Worm (Caenorhabditis elegans) whole organism, L1 larva: ENCODE data around the gene C47G2.3.

Source experiments
- C04F5.9 ChIP-seq: sonication (generic microtip); optimal IDR thresholded peaks from 2 replicates; lab custom pipeline; 2016; ENCODE audit warnings: missing genetic modification characterization, missing compliant biosample characterization
- C34B4.2 ChIP-seq: sonication (generic microtip); optimal IDR thresholded peaks from 2 replicates; lab custom pipeline; 2017; ENCODE audit warnings: mild to moderate bottlenecking, missing genetic modification characterization, missing compliant biosample characterization
- F16B12.6 ChIP-seq: fragments of 150-350 bp; optimal IDR thresholded peaks from 2 replicates; lab custom pipeline; 2014; ENCODE audit warnings: missing biosample characterization, missing genetic modification characterization
- alr-1 ChIP-seq: fragments of 200-800 bp; sonication (Bioruptor generic); optimal IDR thresholded peaks from 2 replicates; lab custom pipeline; 2018; ENCODE audit warnings: borderline replicate concordance, mild to moderate bottlenecking, missing genetic modification characterization, missing compliant biosample characterization
- aly-2 ChIP-seq: fragments of 150-350 bp; optimal IDR thresholded peaks from 2 replicates; lab custom pipeline; 2014; ENCODE audit warnings: missing biosample characterization, missing genetic modification characterization
- blmp-1 ChIP-seq: fragments of 150-350 bp; optimal IDR thresholded peaks from 2 replicates; lab custom pipeline; 2014; ENCODE audit warnings: missing biosample characterization, missing genetic modification characterization
- ceh-63 ChIP-seq: fragments of 200-800 bp; sonication (Bioruptor generic); optimal IDR thresholded peaks from 2 replicates; lab custom pipeline; 2018; ENCODE audit warnings: mild to moderate bottlenecking, missing genetic modification characterization, missing compliant biosample characterization
- ceh-82 ChIP-seq, 3 experiments: fragments of 150-350 bp in 1 of 3; sonication (generic microtip) in 2 of 3; optimal IDR thresholded peaks; 2 replicates each; lab custom pipeline; 2014 to 2017; ENCODE audit warnings: missing biosample characterization in 3 of 3, missing genetic modification characterization in 3 of 3
- ceh-90 ChIP-seq: sonication (generic microtip); optimal IDR thresholded peaks from 2 replicates; lab custom pipeline; 2016; ENCODE audit warnings: missing genetic modification characterization, missing compliant biosample characterization
- ces-1 ChIP-seq: fragments of 150-350 bp; optimal IDR thresholded peaks from 2 replicates; lab custom pipeline; 2014; ENCODE audit warnings: missing biosample characterization, missing genetic modification reagents, missing genetic modification characterization
- dpl-1 ChIP-seq, 3 experiments: fragments of 150-350 bp in 2 of 3; sonication (generic microtip) in 1 of 3; optimal IDR thresholded peaks; 2 replicates each; lab custom pipeline; 2014 to 2017; ENCODE audit warnings: missing biosample characterization in 3 of 3, missing genetic modification characterization in 3 of 3, missing genetic modification reagents in 3 of 3
- efl-1 ChIP-seq, 4 experiments: fragments of 150-350 bp; optimal IDR thresholded peaks in 3 of 4; peaks in 1 of 4; 1 replicate in 1 of 4; 2 replicates in 3 of 4; lab custom pipeline; 2014; ENCODE audit warnings: missing biosample characterization in 2 of 4, missing genetic modification characterization in 2 of 4, missing genetic modification reagents in 2 of 4
- elt-2 ChIP-seq: sonication (generic microtip); optimal IDR thresholded peaks from 2 replicates; lab custom pipeline; 2016; ENCODE audit warnings: missing genetic modification characterization, mild to moderate bottlenecking, inconsistent platforms, missing compliant biosample characterization, missing genetic modification reagents
- fkh-10 ChIP-seq: sonication (generic microtip); optimal IDR thresholded peaks from 2 replicates; lab custom pipeline; 2017; ENCODE audit warnings: missing biosample characterization, missing genetic modification reagents, missing genetic modification characterization
- fkh-4 ChIP-seq: sonication (generic microtip); optimal IDR thresholded peaks from 2 replicates; lab custom pipeline; 2016; ENCODE audit warnings: missing compliant biosample characterization, missing genetic modification characterization, borderline replicate concordance
- fkh-8 ChIP-seq: sonication (generic microtip); optimal IDR thresholded peaks from 2 replicates; lab custom pipeline; 2016; ENCODE audit warnings: mild to moderate bottlenecking, missing genetic modification characterization, missing compliant biosample characterization
- fos-1 ChIP-seq: fragments of 150-350 bp; optimal IDR thresholded peaks from 2 replicates; lab custom pipeline; 2014; ENCODE audit warnings: missing biosample characterization, missing genetic modification characterization
- isw-1 ChIP-seq: fragments of 200-800 bp; sonication (Bioruptor generic); IDR thresholded peaks from 2 replicates; pipeline ENCODE4 v1.3.6; 2022; ENCODE audit warnings: missing genetic modification characterization, missing compliant biosample characterization
- jun-1 ChIP-seq: fragments of 150-350 bp; optimal IDR thresholded peaks from 2 replicates; lab custom pipeline; 2014; ENCODE audit warnings: missing biosample characterization, missing genetic modification reagents, missing genetic modification characterization
- lin-14 ChIP-seq: fragments of 200-800 bp; sonication (Bioruptor generic); optimal IDR thresholded peaks from 2 replicates; lab custom pipeline; 2018; ENCODE audit warnings: mild to moderate bottlenecking, missing genetic modification characterization, moderate library complexity, missing compliant biosample characterization
- lin-15B ChIP-seq: fragments of 150-350 bp; sonication (generic microtip); optimal IDR thresholded peaks from 3 replicates; lab custom pipeline; 2014; ENCODE audit warnings: missing biosample characterization, missing genetic modification characterization
- lin-35 ChIP-seq, 2 experiments: fragments of 150-350 bp; optimal IDR thresholded peaks; 2 replicates each; lab custom pipeline; 2014; ENCODE audit warnings: missing biosample characterization in 2 of 2, missing genetic modification characterization in 2 of 2, missing genetic modification reagents in 2 of 2
- lin-39 ChIP-seq: fragments of 150-350 bp; optimal IDR thresholded peaks from 2 replicates; lab custom pipeline; 2014; ENCODE audit warnings: missing biosample characterization, missing genetic modification reagents, missing genetic modification characterization
- lir-3 ChIP-seq: sonication (generic microtip); optimal IDR thresholded peaks from 2 replicates; lab custom pipeline; 2016; ENCODE audit warnings: mild to moderate bottlenecking, missing genetic modification characterization, moderate library complexity, missing compliant biosample characterization; ENCODE audit not compliant: poor library complexity
- mab-9 ChIP-seq: fragments of 200-800 bp; sonication (Bioruptor generic); IDR thresholded peaks from 2 replicates; pipeline ENCODE4 v1.3.6; 2022; ENCODE audit warnings: missing genetic modification reagents, missing genetic modification characterization, missing compliant biosample characterization
- mep-1 ChIP-seq: fragments of 150-350 bp; optimal IDR thresholded peaks from 2 replicates; lab custom pipeline; 2014; ENCODE audit warnings: missing biosample characterization, missing genetic modification characterization
- nhr-19 ChIP-seq: fragments of 200-800 bp; sonication (Bioruptor generic); conservative IDR thresholded peaks from 2 replicates; pipeline ENCODE4 v1.3.6; 2022; ENCODE audit warnings: missing genetic modification characterization, missing compliant biosample characterization
- nhr-71 ChIP-seq: sonication (generic microtip); optimal IDR thresholded peaks from 2 replicates; lab custom pipeline; 2016; ENCODE audit warnings: mild to moderate bottlenecking, missing genetic modification characterization, moderate library complexity, missing compliant biosample characterization
- nhr-84 ChIP-seq: sonication (generic microtip); optimal IDR thresholded peaks from 2 replicates; lab custom pipeline; 2017; ENCODE audit warnings: missing biosample characterization, missing genetic modification characterization
- nhr-85 ChIP-seq: sonication (generic microtip); peaks from one replicate; lab custom pipeline; 2016; ENCODE audit warnings: missing genetic modification characterization, inconsistent platforms, missing compliant biosample characterization
- nhr-90 ChIP-seq: sonication (generic microtip); optimal IDR thresholded peaks from 2 replicates; lab custom pipeline; 2016; ENCODE audit warnings: mild to moderate bottlenecking, missing genetic modification characterization, missing compliant biosample characterization; ENCODE audit not compliant: poor library complexity
- pag-3 ChIP-seq: sonication (generic microtip); optimal IDR thresholded peaks from 2 replicates; lab custom pipeline; 2017; ENCODE audit warnings: missing genetic modification characterization, mild to moderate bottlenecking, missing compliant biosample characterization, antibody characterized with exemption, borderline replicate concordance; ENCODE audit not compliant: insufficient read depth
- rnt-1 ChIP-seq: sonication (generic microtip); optimal IDR thresholded peaks from 2 replicates; lab custom pipeline; 2016; ENCODE audit warnings: mild to moderate bottlenecking, missing genetic modification characterization, moderate library complexity, missing compliant biosample characterization
- skn-1 ChIP-seq: fragments of 150-350 bp; optimal IDR thresholded peaks from 2 replicates; lab custom pipeline; 2014; ENCODE audit warnings: missing biosample characterization, missing genetic modification characterization
- snpc-4 ChIP-seq: fragments of 150-350 bp; optimal IDR thresholded peaks from 2 replicates; lab custom pipeline; 2014; ENCODE audit warnings: missing biosample characterization, missing genetic modification characterization
- snu-23 ChIP-seq: sonication (generic microtip); optimal IDR thresholded peaks from 2 replicates; lab custom pipeline; 2016; ENCODE audit warnings: missing genetic modification characterization, missing compliant biosample characterization
- sup-37 ChIP-seq: fragments of 200-800 bp; sonication (Bioruptor generic); optimal IDR thresholded peaks from 2 replicates; lab custom pipeline; 2018; ENCODE audit warnings: mild to moderate bottlenecking, missing genetic modification characterization, missing compliant biosample characterization
- swsn-7 ChIP-seq: sonication (generic microtip); optimal IDR thresholded peaks from 2 replicates; lab custom pipeline; 2016; ENCODE audit warnings: missing genetic modification characterization, missing compliant biosample characterization
- tbx-2 ChIP-seq: sonication (generic microtip); optimal IDR thresholded peaks from 2 replicates; lab custom pipeline; 2016; ENCODE audit warnings: missing genetic modification characterization, missing compliant biosample characterization
- unc-30 ChIP-seq: sonication (generic microtip); optimal IDR thresholded peaks from 2 replicates; lab custom pipeline; 2017; ENCODE audit warnings: missing biosample characterization, missing genetic modification characterization
- vab-15 ChIP-seq: sonication (generic microtip); optimal IDR thresholded peaks from 2 replicates; lab custom pipeline; 2017; ENCODE audit warnings: missing genotype, mild to moderate bottlenecking, missing genetic modification characterization, missing compliant biosample characterization
- zip-4 ChIP-seq: fragments of 200-800 bp; sonication (Bioruptor generic); optimal IDR thresholded peaks from 2 replicates; lab custom pipeline; 2018; ENCODE audit warnings: mild to moderate bottlenecking, missing genetic modification characterization, moderate library complexity, missing compliant biosample characterization
- ztf-11 ChIP-seq, 2 experiments: sonication (generic microtip); optimal IDR thresholded peaks; 2 replicates each; lab custom pipeline; 2016 to 2017; ENCODE audit warnings: missing genetic modification characterization in 2 of 2, missing biosample characterization in 1 of 2, missing compliant biosample characterization in 1 of 2
- ztf-4 ChIP-seq: fragments of 150-350 bp; optimal IDR thresholded peaks from 2 replicates; lab custom pipeline; 2014; ENCODE audit warnings: missing biosample characterization, missing genetic modification characterization

Gene C47G2.3

ce11 chrII:11293433-11293832 is 3.5 kb upstream of the C47G2.3 start, which contains the start of gene C47G2.4 (continued):
- TF ChIP-seq skn-1 (tag; lab: Kevin White, UChicago) (peak; percentile 50), ceh-90 (tag; lab: Kevin White, UChicago) (no peak), fkh-8 (peak; percentile 49), ceh-82 (tag; optimal IDR thresholded peaks at IDR 0.05; lab: Kevin White, UChicago) (peak; percentile 69 to 83 (median 71)), nhr-85 (tag; lab: Kevin White, UChicago) (peak; percentile 76), ces-1 (no peak), swsn-7 (peak; percentile 64), pag-3 (tag; lab: Kevin White, UChicago) (no peak), lin-15B (tag; lab: Kevin White, UChicago) (peak; percentile 58), vab-15 (tag; lab: Kevin White, UChicago) (no peak), lin-35 (GFP tag; optimal IDR thresholded peaks at IDR 0.05; lab: Kevin White, UChicago) (peak; percentile 76 to 84), tbx-2 (peak; percentile 55), unc-30 (tag; lab: Kevin White, UChicago) (no peak), fos-1 (tag; lab: Kevin White, UChicago) (peak; percentile 12), ztf-11 (tag; optimal IDR thresholded peaks at IDR 0.05; lab: Kevin White, UChicago) (peak in 1 of 2 experiments; percentile 26), nhr-71 (tag; lab: Kevin White, UChicago) (peak; percentile 81), blmp-1 (peak; percentile 69), mab-9 (GFP tag; lab: Robert Waterston, UW) (no peak), fkh-4 (tag; lab: Kevin White, UChicago) (no peak), C34B4.2 (tag; lab: Kevin White, UChicago) (no peak), aly-2 (tag; lab: Kevin White, UChicago) (no peak), F16B12.6 (tag; lab: Kevin White, UChicago) (peak; percentile 65), mep-1 (tag; lab: Kevin White, UChicago) (peak; percentile 58), ceh-63 (GFP tag; lab: Kevin White, UChicago) (no peak), elt-2 (tag; lab: Kevin White, UChicago) (no peak), isw-1 (GFP tag; lab: Robert Waterston, UW) (peak; percentile 55), zip-4 (GFP tag; lab: Kevin White, UChicago) (no peak), nhr-84 (tag; lab: Kevin White, UChicago) (no peak), nhr-90 (peak; percentile 64), jun-1 (tag; lab: Kevin White, UChicago) (peak; percentile 4), ztf-4 (tag; lab: Kevin White, UChicago) (no peak), rnt-1 (tag; lab: Kevin White, UChicago) (peak; percentile 83), dpl-1 (GFP tag; optimal IDR thresholded peaks at IDR 0.05; lab: Kevin White, UChicago) (peak; percentile 64 to 77 (median 71)), lin-14 (peak; percentile 83), nhr-19 (GFP tag; lab: Robert Waterston, UW) (peak; percentile 60), alr-1 (tag; lab: Kevin White, UChicago) (no peak), lir-3 (tag; lab: Kevin White, UChicago) (peak; percentile 70), snpc-4 (tag; lab: Kevin White, UChicago) (peak; percentile 24), fkh-10 (GFP tag; lab: Kevin White, UChicago) (no peak), C04F5.9 (peak; percentile 32), snu-23 (peak; percentile 79), sup-37 (GFP tag; lab: Kevin White, UChicago) (no peak)

- TF ChIP-seq sup-37 (GFP tag; lab: Kevin White, UChicago) (no peak), efl-1 (optimal IDR thresholded peaks at IDR 0.05; lab: Kevin White, UChicago) (no peak), efl-1 (GFP tag; optimal IDR thresholded peaks at IDR 0.05 in 1 of 2; lab: Kevin White, UChicago) (peak in 1 of 2 experiments; percentile 56), lin-39 (tag; lab: Kevin White, UChicago) (no peak), jun-1 (tag; lab: Kevin White, UChicago) (no peak), tbx-2 (no peak)
Observed at ce11 chrII:11288148-11288547, 1.8 kb downstream of the C47G2.3 start.
